Worm (Caenorhabditis elegans) whole organism, late embryonic: ENCODE data around the gene hyl-2.

ENCODE experiments used
- ama-1 ChIP-seq: fragments of 150-350 bp; optimal IDR thresholded peaks from 2 replicates; lab custom pipeline; 2014
- ceh-14 ChIP-seq: sonication (generic microtip); optimal IDR thresholded peaks from 2 replicates; lab custom pipeline; 2016; ENCODE audit warnings: missing genotype, missing genetic modification characterization, missing compliant biosample characterization
- ceh-19 ChIP-seq: fragments of 200-800 bp; sonication (Bioruptor generic); optimal IDR thresholded peaks from 2 replicates; lab custom pipeline; 2018; ENCODE audit warnings: mild to moderate bottlenecking, missing genetic modification characterization, missing compliant biosample characterization
- elt-2 ChIP-seq: sonication (generic microtip); optimal IDR thresholded peaks from 2 replicates; lab custom pipeline; 2016; ENCODE audit warnings: missing genetic modification reagents, missing genetic modification characterization, missing compliant biosample characterization
- hlh-13 ChIP-seq: fragments of 200-800 bp; sonication (Bioruptor generic); optimal IDR thresholded peaks from 2 replicates; lab custom pipeline; 2018; ENCODE audit warnings: mild to moderate bottlenecking, missing genetic modification characterization, missing compliant biosample characterization
- lin-11 ChIP-seq: fragments of 200-800 bp; sonication (Bioruptor generic); optimal IDR thresholded peaks from 2 replicates; lab custom pipeline; 2018; ENCODE audit warnings: mild to moderate bottlenecking, missing genetic modification characterization, missing compliant biosample characterization
- nfya-1 ChIP-seq: sonication (generic microtip); optimal IDR thresholded peaks from 2 replicates; lab custom pipeline; 2017; ENCODE audit warnings: missing genetic modification characterization, mild to moderate bottlenecking, missing compliant biosample characterization, antibody characterized with exemption, moderate library complexity
- nhr-11 ChIP-seq: fragments of 150-350 bp; optimal IDR thresholded peaks from 2 replicates; lab custom pipeline; 2014; ENCODE audit warnings: missing biosample characterization, missing genetic modification characterization
- npax-4 ChIP-seq: sonication (generic microtip); optimal IDR thresholded peaks from 2 replicates; lab custom pipeline; 2016; ENCODE audit warnings: missing genetic modification characterization, missing compliant biosample characterization
- pat-9 ChIP-seq: fragments of 200-800 bp; sonication (Bioruptor generic); optimal IDR thresholded peaks from 2 replicates; lab custom pipeline; 2018; ENCODE audit warnings: mild to moderate bottlenecking, missing genetic modification characterization, moderate library complexity, missing compliant biosample characterization
- pha-4 ChIP-seq: fragments of 150-350 bp; optimal IDR thresholded peaks from 2 replicates; lab custom pipeline; 2018; ENCODE audit warnings: missing biosample characterization, missing genetic modification reagents, missing genetic modification characterization
- ref-2 ChIP-seq: sonication (generic microtip); optimal IDR thresholded peaks from 2 replicates; lab custom pipeline; 2016; ENCODE audit warnings: missing genetic modification characterization, missing compliant biosample characterization

ce11 chrX:4700083-4700482, 822 bp upstream of the hyl-2 start:
- TF ChIP-seq ceh-19 (GFP tag; lab: Kevin White, UChicago), result no peak
- TF ChIP-seq elt-2 (tag; lab: Kevin White, UChicago), result peak; percentile 37
- no peak for TF ChIP-seq nfya-1 (tag; lab: Kevin White, UChicago)
- no peak for TF ChIP-seq pat-9 (tag; lab: Kevin White, UChicago)
- TF ChIP-seq ref-2 (tag; lab: Kevin White, UChicago), result no peak
- TF ChIP-seq ama-1, result no peak
- TF ChIP-seq pha-4 (tag; lab: Kevin White, UChicago), result no peak
- TF ChIP-seq ceh-14 (tag; lab: Kevin White, UChicago), result no peak
- no peak for TF ChIP-seq lin-11 (tag; lab: Kevin White, UChicago)
- TF ChIP-seq hlh-13 (GFP tag; lab: Kevin White, UChicago), result no peak
- no peak for TF ChIP-seq npax-4 (tag; lab: Kevin White, UChicago)
- TF ChIP-seq nhr-11 (tag; lab: Kevin White, UChicago), result no peak
